Worm (Caenorhabditis elegans) whole organism, mixed stage, embryonic: Measurements from ENCODE around the gene F21E9.2.
A peak's percentile ranks its signal among the peaks of the same experiment; 100 is the strongest.

ENCODE experiments used
- M03D4.4 ChIP-seq: sonication (generic microtip); optimal IDR thresholded peaks from 2 replicates; lab custom pipeline; 2017; ENCODE audit warnings: mild to moderate bottlenecking, missing genetic modification characterization, missing compliant biosample characterization
- ceh-39 ChIP-seq: fragments of 150-350 bp; optimal IDR thresholded peaks from 2 replicates; lab custom pipeline; 2014; ENCODE audit warnings: missing biosample characterization, missing genetic modification characterization
- ceh-43 ChIP-seq: fragments of 200-800 bp; sonication (Bioruptor generic); optimal IDR thresholded peaks from 2 replicates; lab custom pipeline; 2018; ENCODE audit warnings: mild to moderate bottlenecking, missing genetic modification characterization, moderate library complexity, missing compliant biosample characterization
- ceh-83 ChIP-seq: fragments of 200-800 bp; sonication (Bioruptor generic); optimal IDR thresholded peaks from 2 replicates; lab custom pipeline; 2018; ENCODE audit warnings: mild to moderate bottlenecking, missing genetic modification characterization, missing compliant biosample characterization
- ces-1 ChIP-seq: fragments of 150-350 bp; optimal IDR thresholded peaks from 2 replicates; lab custom pipeline; 2014; ENCODE audit warnings: missing biosample characterization, missing genetic modification reagents, missing genetic modification characterization
- cnd-1 ChIP-seq: fragments of 200-800 bp; sonication (Bioruptor generic); optimal IDR thresholded peaks from 2 replicates; lab custom pipeline; 2018; ENCODE audit warnings: mild to moderate bottlenecking, missing genetic modification characterization, missing compliant biosample characterization
- drap-1 ChIP-seq: fragments of 200-800 bp; sonication (Bioruptor generic); optimal IDR thresholded peaks from 3 replicates; lab custom pipeline; 2018; ENCODE audit warnings: mild to moderate bottlenecking, missing genetic modification characterization, missing compliant biosample characterization
- elt-1 ChIP-seq: sonication (generic microtip); optimal IDR thresholded peaks from 2 replicates; lab custom pipeline; 2017; ENCODE audit warnings: missing genetic modification characterization, mild to moderate bottlenecking, missing compliant biosample characterization, antibody characterized with exemption, moderate library complexity, borderline replicate concordance; ENCODE audit not compliant: insufficient read depth
- elt-3 ChIP-seq: fragments of 150-350 bp; optimal IDR thresholded peaks from 2 replicates; lab custom pipeline; 2014; ENCODE audit warnings: missing biosample characterization, missing genetic modification characterization
- flh-1 ChIP-seq: fragments of 200-800 bp; sonication (Bioruptor generic); optimal IDR thresholded peaks from 2 replicates; lab custom pipeline; 2018; ENCODE audit warnings: mild to moderate bottlenecking, missing genetic modification characterization, moderate library complexity, missing compliant biosample characterization
- ham-2 ChIP-seq: fragments of 200-800 bp; sonication (Bioruptor generic); optimal IDR thresholded peaks from 2 replicates; lab custom pipeline; 2018; ENCODE audit warnings: mild to moderate bottlenecking, missing genetic modification characterization, missing compliant biosample characterization
- hlh-1 ChIP-seq: fragments of 150-350 bp; optimal IDR thresholded peaks from 2 replicates; lab custom pipeline; 2014; ENCODE audit warnings: missing biosample characterization, missing genetic modification reagents, missing genetic modification characterization
- lin-13 ChIP-seq: fragments of 150-350 bp; optimal IDR thresholded peaks from 2 replicates; lab custom pipeline; 2014; ENCODE audit warnings: missing biosample characterization, missing genetic modification characterization
- lin-32 ChIP-seq: fragments of 200-800 bp; sonication (Bioruptor generic); optimal IDR thresholded peaks from 2 replicates; lab custom pipeline; 2018; ENCODE audit warnings: mild to moderate bottlenecking, missing genetic modification characterization, missing compliant biosample characterization
- lsy-2 ChIP-seq: fragments of 150-350 bp; optimal IDR thresholded peaks from 2 replicates; lab custom pipeline; 2014; ENCODE audit warnings: missing biosample characterization, missing genetic modification characterization
- mab-5 ChIP-seq: fragments of 150-350 bp; optimal IDR thresholded peaks from 2 replicates; lab custom pipeline; 2014; ENCODE audit warnings: missing biosample characterization, missing genetic modification characterization
- mep-1 ChIP-seq: fragments of 150-350 bp; optimal IDR thresholded peaks from 2 replicates; lab custom pipeline; 2017; ENCODE audit warnings: missing biosample characterization, missing genetic modification reagents, missing genetic modification characterization, inconsistent platforms
- mls-2 ChIP-seq: sonication (generic microtip); optimal IDR thresholded peaks from 2 replicates; lab custom pipeline; 2016; ENCODE audit warnings: mild to moderate bottlenecking, missing genetic modification characterization, moderate library complexity, missing compliant biosample characterization
- nhr-12 ChIP-seq: fragments of 150-350 bp; optimal IDR thresholded peaks from 2 replicates; lab custom pipeline; 2014; ENCODE audit warnings: missing biosample characterization, missing genetic modification characterization
- nhr-2 ChIP-seq: fragments of 150-350 bp; optimal IDR thresholded peaks from 2 replicates; lab custom pipeline; 2014; ENCODE audit warnings: missing biosample characterization, missing genetic modification characterization
- nhr-237 ChIP-seq: fragments of 150-350 bp; optimal IDR thresholded peaks from 2 replicates; lab custom pipeline; 2014; ENCODE audit warnings: missing biosample characterization, missing genetic modification characterization
- nhr-76 ChIP-seq: sonication (generic microtip); optimal IDR thresholded peaks from 2 replicates; lab custom pipeline; 2017; ENCODE audit warnings: missing biosample characterization, missing genetic modification characterization
- pha-4 ChIP-seq: fragments of 150-350 bp; optimal IDR thresholded peaks from 2 replicates; lab custom pipeline; 2018; ENCODE audit warnings: missing biosample characterization, missing genetic modification reagents, missing genetic modification characterization
- sem-2 ChIP-seq: fragments of 200-800 bp; sonication (Bioruptor generic); optimal IDR thresholded peaks from 2 replicates; lab custom pipeline; 2018; ENCODE audit warnings: mild to moderate bottlenecking, missing genetic modification characterization, missing compliant biosample characterization
- snpc-4 ChIP-seq: fragments of 150-350 bp; optimal IDR thresholded peaks from 2 replicates; lab custom pipeline; 2014; ENCODE audit warnings: missing biosample characterization, missing genetic modification characterization
- sptf-1 ChIP-seq: sonication (generic microtip); optimal IDR thresholded peaks from 2 replicates; lab custom pipeline; 2017; ENCODE audit warnings: mild to moderate bottlenecking, missing genetic modification characterization, moderate library complexity, missing compliant biosample characterization
- tbx-8 ChIP-seq: fragments of 200-800 bp; sonication (Bioruptor generic); optimal IDR thresholded peaks from 2 replicates; lab custom pipeline; 2018; ENCODE audit warnings: mild to moderate bottlenecking, missing genetic modification characterization, moderate library complexity, missing compliant biosample characterization
- unc-120 ChIP-seq: sonication (generic microtip); optimal IDR thresholded peaks from 2 replicates; lab custom pipeline; 2017; ENCODE audit warnings: missing genetic modification characterization, missing compliant biosample characterization; ENCODE audit not compliant: poor library complexity, severe bottlenecking
- unc-39 ChIP-seq: fragments of 150-350 bp; optimal IDR thresholded peaks from 2 replicates; lab custom pipeline; 2014; ENCODE audit warnings: missing biosample characterization, missing genetic modification characterization
- unc-62 ChIP-seq: fragments of 150-350 bp; optimal IDR thresholded peaks from 2 replicates; lab custom pipeline; 2014; ENCODE audit warnings: missing biosample characterization, missing genetic modification reagents, missing genetic modification characterization
- zip-8 ChIP-seq: fragments of 150-350 bp; optimal IDR thresholded peaks from 2 replicates; lab custom pipeline; 2014; ENCODE audit warnings: missing biosample characterization, missing genetic modification characterization

F21E9.2 gene

ce11 chrX:1338906-1339673, 9.3 kb upstream of the F21E9.2 start:
- TF ChIP-seq flh-1 (no peak), nhr-2 (tag; lab: Kevin White, UChicago) (no peak)
- TF ChIP-seq, all 35 proteins: peak for 0

- TF ChIP-seq unc-120 (tag; lab: Kevin White, UChicago): no peak
- TF ChIP-seq drap-1 (GFP tag; lab: Kevin White, UChicago): no peak
- no peak for TF ChIP-seq flh-1
- TF ChIP-seq pha-4 (tag; lab: Kevin White, UChicago): no peak
- TF ChIP-seq nhr-2 (tag; lab: Kevin White, UChicago): no peak
- no peak for TF ChIP-seq lin-32
- no peak for TF ChIP-seq nhr-76 (tag; lab: Kevin White, UChicago)
- TF ChIP-seq elt-1 (tag; lab: Kevin White, UChicago): no peak
- TF ChIP-seq lin-13 (tag; lab: Kevin White, UChicago): no peak
- no peak for TF ChIP-seq zip-8 (tag; lab: Kevin White, UChicago)
- no peak for TF ChIP-seq unc-39 (tag; lab: Kevin White, UChicago)
- TF ChIP-seq lsy-2: no peak
- no peak for TF ChIP-seq cnd-1
- TF ChIP-seq nhr-12 (tag; lab: Kevin White, UChicago): no peak
- no peak for TF ChIP-seq tbx-8 (GFP tag; lab: Kevin White, UChicago)
Measured at ce11 chrX:1337834-1338233, 8.1 kb upstream of the F21E9.2 start.

ce11 chrX:1337009-1337408, 7.3 kb upstream of the F21E9.2 start, which contains the start of gene ttr-37:
Gene ttr-37, minus strand, starts transcription at chrX:1337175.
- TF ChIP-seq mep-1 (tag; lab: Kevin White, UChicago): no peak

- TF ChIP-seq tbx-8 (GFP tag; lab: Kevin White, UChicago): no peak
- no peak for TF ChIP-seq sptf-1 (tag; lab: Kevin White, UChicago)
- no peak for TF ChIP-seq ceh-83 (GFP tag; lab: Kevin White, UChicago)
- TF ChIP-seq elt-1 (tag; lab: Kevin White, UChicago): no peak
- TF ChIP-seq drap-1 (GFP tag; lab: Kevin White, UChicago): no peak
- no peak for TF ChIP-seq M03D4.4 (tag; lab: Kevin White, UChicago)
- no peak for TF ChIP-seq ceh-39 (tag; lab: Kevin White, UChicago)
- TF ChIP-seq zip-8 (tag; lab: Kevin White, UChicago): no peak
- no peak for TF ChIP-seq lin-32
- TF ChIP-seq ham-2 (GFP tag; lab: Kevin White, UChicago): no peak
- TF ChIP-seq ceh-43: no peak
- TF ChIP-seq mab-5: no peak
- no peak for TF ChIP-seq hlh-1 (tag; lab: Kevin White, UChicago)
- no peak for TF ChIP-seq nhr-76 (tag; lab: Kevin White, UChicago)
- TF ChIP-seq, all 35 proteins: peak for 0
Measured at ce11 chrX:1327201-1327600, 2.5 kb downstream of the F21E9.2 start.

ce11 chrX:1322997-1323396, 6.8 kb downstream of the F21E9.2 start:
- TF ChIP-seq unc-120 (tag; lab: Kevin White, UChicago) (no peak), unc-62 (GFP tag; lab: Kevin White, UChicago) (peak; percentile 10), nhr-237 (peak; percentile 91), sptf-1 (tag; lab: Kevin White, UChicago) (peak; percentile 47), cnd-1 (no peak), drap-1 (GFP tag; lab: Kevin White, UChicago) (peak; percentile 46), unc-39 (tag; lab: Kevin White, UChicago) (no peak), snpc-4 (tag; lab: Kevin White, UChicago) (no peak), lin-13 (tag; lab: Kevin White, UChicago) (no peak), elt-1 (tag; lab: Kevin White, UChicago) (no peak), lsy-2 (peak; percentile 25), mls-2 (tag; lab: Kevin White, UChicago) (peak; percentile 8), sem-2 (no peak), elt-3 (tag; lab: Kevin White, UChicago) (no peak), ham-2 (GFP tag; lab: Kevin White, UChicago) (peak; percentile 53), ceh-39 (tag; lab: Kevin White, UChicago) (no peak), mab-5 (peak; percentile 29), mep-1 (tag; lab: Kevin White, UChicago) (peak; percentile 84), ces-1 (peak; percentile 99)
